Fruit fly (Drosophila melanogaster): ENCODE results near the gene Tak1.

The Tak1 gene

DNA sequence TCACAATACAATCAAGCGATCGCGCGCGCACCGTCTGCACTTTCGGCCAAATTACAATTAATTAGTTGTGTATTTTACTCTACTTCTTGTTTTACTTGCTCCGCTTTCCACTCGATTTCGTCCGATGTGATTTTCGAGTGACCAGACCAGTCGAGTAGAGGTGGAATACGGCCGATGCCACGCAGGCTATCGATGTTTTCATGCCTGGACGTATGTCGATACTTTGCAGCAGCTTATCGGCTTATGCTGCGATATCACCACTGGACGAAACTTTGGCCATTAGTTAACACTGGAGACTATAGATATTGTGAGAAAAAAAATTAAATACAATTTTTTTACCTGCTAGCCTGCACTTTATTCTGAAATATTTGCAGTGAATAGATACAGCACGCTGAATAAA is 14.2 kb downstream of the Tak1 start, which contains the start of gene RhoGAP19D (continued):
- TF ChIP-seq ro (GFP tag; IDR thresholded peaks at IDR 0.05) (no peak), slbo (GFP tag; IDR thresholded peaks at IDR 0.05) (peak; percentile 89), ase (GFP tag; IDR thresholded peaks at IDR 0.05) (no peak), gcm2 (GFP tag; optimal IDR thresholded peaks at IDR 0.05) (no peak), CG34376 (GFP tag; optimal IDR thresholded peaks at IDR 0.05) (peak; percentile 29), oc (tag; optimal IDR thresholded peaks at IDR 0.05) (no peak), CG1647 (GFP tag; optimal IDR thresholded peaks at IDR 0.05) (peak; percentile 40), CG1602 (GFP tag; optimal IDR thresholded peaks at IDR 0.05) (peak; percentile 47), CG1603 (tag; optimal IDR thresholded peaks at IDR 0.05) (peak; percentile 85), lbe (GFP tag; optimal IDR thresholded peaks at IDR 0.05) (peak; percentile 26), ac (GFP tag; optimal IDR thresholded peaks at IDR 0.05) (no peak), CG6791 (GFP tag; IDR thresholded peaks at IDR 0.05; ENCODE audit: partially characterized antibody) (peak; percentile 98), Bgb (GFP tag; IDR thresholded peaks at IDR 0.05; ENCODE audit: partially characterized antibody) (peak; percentile 98), amos (GFP tag; IDR thresholded peaks at IDR 0.05; ENCODE audit: partially characterized antibody) (peak; percentile 98), BtbVII (GFP tag; optimal IDR thresholded peaks at IDR 0.05) (no peak), p53 (GFP tag; optimal IDR thresholded peaks at IDR 0.05) (peak; percentile 67), dmrt11E (tag; optimal IDR thresholded peaks at IDR 0.05) (peak; percentile 17), insv (GFP tag; optimal IDR thresholded peaks at IDR 0.05) (peak in 1 of 2 experiments; percentile 38), en (GFP tag; optimal IDR thresholded peaks at IDR 0.05) (no peak), Myb (GFP tag; optimal IDR thresholded peaks at IDR 0.05) (peak; percentile 57), CG14050 (GFP tag; IDR thresholded peaks at IDR 0.05) (no peak), CG8089 (GFP tag; optimal IDR thresholded peaks at IDR 0.05) (peak; percentile 25), CG4360 (GFP tag; IDR thresholded peaks at IDR 0.05) (no peak), CG15696 (tag; optimal IDR thresholded peaks at IDR 0.05) (no peak), CG33213 (GFP tag; optimal IDR thresholded peaks at IDR 0.05) (peak; percentile 80), TFAM (GFP tag; optimal IDR thresholded peaks at IDR 0.05) (no peak), Dp (GFP tag; optimal IDR thresholded peaks at IDR 0.05) (peak; percentile 40), CG3726 (GFP tag; IDR thresholded peaks at IDR 0.05) (no peak), lov (optimal IDR thresholded peaks at IDR 0.05) (no peak), lov (GFP tag; IDR thresholded peaks at IDR 0.05) (no peak), Atf-2 (GFP tag; optimal IDR thresholded peaks at IDR 0.05) (no peak), Dad (GFP tag; optimal IDR thresholded peaks at IDR 0.05) (peak; percentile 58), Stat92E (GFP tag; optimal IDR thresholded peaks at IDR 0.05) (no peak), CG17612 (GFP tag; IDR thresholded peaks at IDR 0.05) (peak; percentile 23; the same call in 1 of the 2 replicates), ham (GFP tag; IDR thresholded peaks at IDR 0.05) (no peak), cato (GFP tag; optimal IDR thresholded peaks at IDR 0.05; ENCODE audit: borderline replicate concordance) (no peak), Aef1 (GFP tag; IDR thresholded peaks at IDR 0.05) (peak; percentile 48; the same call in 2 of the 3 replicates), da (GFP tag; optimal IDR thresholded peaks at IDR 0.05) (no peak), sc (optimal IDR thresholded peaks at IDR 0.05) (no peak), sc (GFP tag; optimal IDR thresholded peaks at IDR 0.05) (no peak), Ravus (GFP tag; IDR thresholded peaks at IDR 0.05) (no peak), trh (GFP tag; optimal IDR thresholded peaks at IDR 0.05) (no peak), psq (GFP tag; optimal IDR thresholded peaks at IDR 0.05) (peak; percentile 84), CG1024 (GFP tag; IDR thresholded peaks at IDR 0.05) (no peak), MBD-R2 (GFP tag; IDR thresholded peaks at IDR 0.05) (peak; percentile 73), CG7745 (tag; optimal IDR thresholded peaks at IDR 0.05) (no peak), ftz-f1 (GFP tag; optimal IDR thresholded peaks at IDR 0.05) (peak; percentile 16), Dll (GFP tag; IDR thresholded peaks at IDR 0.05; ENCODE audit: partially characterized antibody) (peak; percentile 85), org-1 (GFP tag; optimal IDR thresholded peaks at IDR 0.05) (no peak), ato (GFP tag; IDR thresholded peaks at IDR 0.05; ENCODE audit: partially characterized antibody) (peak; percentile 92), pzg (GFP tag; optimal IDR thresholded peaks at IDR 0.05) (peak; percentile 96), cas (GFP tag; IDR thresholded peaks at IDR 0.05) (no peak)
